Fruit fly (Drosophila melanogaster) whole organism, embryonic: ENCODE measurements around the gene CG9673.

Experiments used
- Adf1 ChIP-seq: fragments of 200-800 bp; sonication (Bioruptor generic); IDR thresholded peaks from 2 replicates; pipeline ENCODE4 v1.3.6; 2022; ENCODE audit warnings: missing biosample characterization, missing genetic modification characterization
- Bgb ChIP-seq: fragments of 200-800 bp; sonication (Bioruptor generic); IDR thresholded peaks from 2 replicates; pipeline ENCODE4 v1.3.6; 2022; ENCODE audit warnings: missing biosample characterization, missing genetic modification characterization; ENCODE audit not compliant: partially characterized antibody
- CG10267 ChIP-seq: fragments of 200-800 bp; sonication (Bioruptor generic); optimal IDR thresholded peaks from 2 replicates; lab custom pipeline; 2018; ENCODE audit warnings: missing biosample characterization, mild to moderate bottlenecking, missing genetic modification characterization, moderate library complexity
- CG10366 ChIP-seq: fragments of 200-800 bp; sonication (Bioruptor generic); IDR thresholded peaks from 2 replicates; pipeline ENCODE4 v1.3.6; 2022; ENCODE audit warnings: missing biosample characterization, missing genetic modification characterization
- CG10979 ChIP-seq: fragments of 200-800 bp; sonication (Bioruptor generic); optimal IDR thresholded peaks from 2 replicates; lab custom pipeline; 2018; ENCODE audit warnings: missing biosample characterization, mild to moderate bottlenecking, missing genetic modification characterization, moderate library complexity
- CG1233 ChIP-seq: fragments of 200-800 bp; sonication (Bioruptor generic); optimal IDR thresholded peaks from 4 replicates; lab custom pipeline; 2018; ENCODE audit warnings: missing biosample characterization, mild to moderate bottlenecking, missing genetic modification characterization
- CG13775 ChIP-seq: fragments of 200-800 bp; sonication (Bioruptor generic); optimal IDR thresholded peaks from 3 replicates; lab custom pipeline; 2017; ENCODE audit warnings: missing biosample characterization, mild to moderate bottlenecking, missing genetic modification characterization
- CG15073 ChIP-seq: fragments of 200-800 bp; sonication (Bioruptor generic); optimal IDR thresholded peaks from 2 replicates; lab custom pipeline; 2016; ENCODE audit warnings: missing biosample characterization, missing genetic modification characterization
- CG1529 ChIP-seq: fragments of 200-800 bp; sonication (Bioruptor generic); optimal IDR thresholded peaks from 3 replicates; lab custom pipeline; 2018; ENCODE audit warnings: missing biosample characterization, missing genetic modification characterization
- CG2889 ChIP-seq: fragments of 200-800 bp; sonication (Bioruptor generic); IDR thresholded peaks from 3 replicates; pipeline ENCODE4 v1.3.6; 2022; ENCODE audit warnings: missing biosample characterization, missing genetic modification characterization
- CG30403 ChIP-seq: fragments of 200-800 bp; sonication (Bioruptor generic); optimal IDR thresholded peaks from 3 replicates; lab custom pipeline; 2016; ENCODE audit warnings: missing biosample characterization, missing genetic modification characterization
- CG30431 ChIP-seq: fragments of 200-800 bp; sonication (Bioruptor generic); optimal IDR thresholded peaks from 2 replicates; lab custom pipeline; 2017; ENCODE audit warnings: missing biosample characterization, missing genetic modification characterization
- CG3281 ChIP-seq: fragments of 200-800 bp; sonication (Bioruptor generic); optimal IDR thresholded peaks from 3 replicates; lab custom pipeline; 2017; ENCODE audit warnings: missing biosample characterization, mild to moderate bottlenecking, missing genetic modification characterization
- CG3407 ChIP-seq: fragments of 200-800 bp; sonication (Bioruptor generic); optimal IDR thresholded peaks from 2 replicates; lab custom pipeline; 2018; ENCODE audit warnings: missing biosample characterization, mild to moderate bottlenecking, missing genetic modification characterization
- CG34376 ChIP-seq: fragments of 200-800 bp; sonication (Bioruptor generic); optimal IDR thresholded peaks from 2 replicates; lab custom pipeline; 2018; ENCODE audit warnings: missing biosample characterization, mild to moderate bottlenecking, missing genetic modification characterization
- CG4282 ChIP-seq: fragments of 200-800 bp; sonication (Bioruptor generic); optimal IDR thresholded peaks from 2 replicates; lab custom pipeline; 2016; ENCODE audit warnings: missing biosample characterization, missing genetic modification characterization
- CG43689 ChIP-seq: fragments of 200-800 bp; sonication (Bioruptor generic); IDR thresholded peaks from 2 replicates; pipeline ENCODE4 v1.3.6; 2022; ENCODE audit warnings: missing biosample characterization, missing genetic modification characterization
- CG4404 ChIP-seq: fragments of 200-800 bp; sonication (Bioruptor generic); IDR thresholded peaks from 2 replicates; pipeline ENCODE4 v1.3.6; 2022; ENCODE audit warnings: missing biosample characterization, missing genetic modification characterization
- CG6791 ChIP-seq: fragments of 200-800 bp; sonication (Bioruptor generic); IDR thresholded peaks from 3 replicates; pipeline ENCODE4 v1.3.6; 2022; ENCODE audit warnings: missing biosample characterization, missing genetic modification characterization; ENCODE audit not compliant: partially characterized antibody
- CG6854 ChIP-seq: fragments of 200-800 bp; sonication (Bioruptor generic); optimal IDR thresholded peaks from 3 replicates; lab custom pipeline; 2017; ENCODE audit warnings: missing biosample characterization, mild to moderate bottlenecking, missing genetic modification characterization
- CG8924 ChIP-seq: fragments of 200-800 bp; optimal IDR thresholded peaks from 3 replicates; lab custom pipeline; 2019; ENCODE audit warnings: missing biosample characterization, mild to moderate bottlenecking, missing genetic modification characterization, moderate library complexity
- CG9215 ChIP-seq: fragments of 200-800 bp; sonication (Bioruptor generic); IDR thresholded peaks from 2 replicates; pipeline ENCODE4 v1.3.6; 2022; ENCODE audit warnings: missing biosample characterization, missing genetic modification characterization
- CG9437 ChIP-seq: fragments of 200-800 bp; sonication (Bioruptor generic); optimal IDR thresholded peaks from 2 replicates; lab custom pipeline; 2018; ENCODE audit warnings: missing biosample characterization, mild to moderate bottlenecking, missing genetic modification characterization
- CoRest ChIP-seq: fragments of 200-800 bp; sonication (Bioruptor generic); optimal IDR thresholded peaks from 3 replicates; lab custom pipeline; 2018; ENCODE audit warnings: missing biosample characterization, mild to moderate bottlenecking, missing genetic modification characterization, moderate library complexity
- D19A ChIP-seq: fragments of 200-800 bp; optimal IDR thresholded peaks from 3 replicates; lab custom pipeline; 2019; ENCODE audit warnings: missing biosample characterization, mild to moderate bottlenecking, missing genetic modification characterization, moderate library complexity
- Dek ChIP-seq: fragments of 200-800 bp; sonication (Bioruptor generic); optimal IDR thresholded peaks from 3 replicates; lab custom pipeline; 2019; ENCODE audit warnings: missing biosample characterization, mild to moderate bottlenecking, missing genetic modification characterization, moderate library complexity
- Dip3 ChIP-seq: fragments of 200-800 bp; sonication (Bioruptor generic); optimal IDR thresholded peaks from 3 replicates; lab custom pipeline; 2016; ENCODE audit warnings: missing biosample characterization, missing genetic modification characterization
- Doc2 ChIP-seq: fragments of 200-800 bp; sonication (Bioruptor generic); IDR thresholded peaks from 2 replicates; pipeline ENCODE4 v1.3.6; 2022; ENCODE audit warnings: missing biosample characterization, missing genetic modification characterization
- Doc3 ChIP-seq: fragments of 200-800 bp; sonication (Bioruptor generic); IDR thresholded peaks from 3 replicates; pipeline ENCODE4 v1.3.6; 2022; ENCODE audit warnings: missing biosample characterization, missing genetic modification characterization; ENCODE audit not compliant: partially characterized antibody
- Gsc ChIP-seq: fragments of 200-800 bp; sonication (Bioruptor generic); IDR thresholded peaks from 2 replicates; pipeline ENCODE4 v1.3.6; 2022; ENCODE audit warnings: missing biosample characterization, missing genetic modification characterization
- Gug ChIP-seq: fragments of 200-800 bp; sonication (Bioruptor generic); IDR thresholded peaks from 4 replicates; pipeline ENCODE4 v1.3.6; 2022; ENCODE audit warnings: missing biosample characterization, missing genetic modification characterization
- Hr3 ChIP-seq: fragments of 200-800 bp; sonication (Bioruptor generic); optimal IDR thresholded peaks from 3 replicates; lab custom pipeline; 2016; ENCODE audit warnings: missing biosample characterization, missing genetic modification characterization
- Jarid2 ChIP-seq: fragments of 200-800 bp; sonication (Bioruptor generic); optimal IDR thresholded peaks from 3 replicates; lab custom pipeline; 2017; ENCODE audit warnings: mild to moderate bottlenecking, missing biosample characterization, missing genetic modification reagents, missing genetic modification characterization
- Kr ChIP-seq: fragments of 200-800 bp; sonication (Bioruptor generic); optimal IDR thresholded peaks from 2 replicates; lab custom pipeline; 2017; ENCODE audit warnings: missing biosample characterization, mild to moderate bottlenecking, missing genetic modification characterization
- Nf-YB ChIP-seq: fragments of 200-800 bp; sonication (Bioruptor generic); optimal IDR thresholded peaks from 3 replicates; lab custom pipeline; 2019; ENCODE audit warnings: missing biosample characterization, mild to moderate bottlenecking, missing genetic modification characterization, moderate library complexity
- Usf ChIP-seq: fragments of 200-800 bp; sonication (Bioruptor generic); optimal IDR thresholded peaks from 2 replicates; lab custom pipeline; 2017; ENCODE audit warnings: missing genotype, missing biosample characterization, missing genetic modification characterization
- ac ChIP-seq: fragments of 200-800 bp; sonication (Bioruptor generic); optimal IDR thresholded peaks from 3 replicates; lab custom pipeline; 2017; ENCODE audit warnings: missing biosample characterization, mild to moderate bottlenecking, missing genetic modification characterization
- ara ChIP-seq: fragments of 200-800 bp; sonication (Bioruptor generic); IDR thresholded peaks from 2 replicates; pipeline ENCODE4 v1.3.6; 2022; ENCODE audit warnings: missing biosample characterization, missing genetic modification characterization
- ase ChIP-seq: fragments of 200-800 bp; sonication (Bioruptor generic); IDR thresholded peaks from 3 replicates; pipeline ENCODE4 v1.3.6; 2022; ENCODE audit warnings: missing biosample characterization, missing genetic modification characterization
- bcd ChIP-seq: fragments of 200-800 bp; sonication (Bioruptor generic); optimal IDR thresholded peaks from 2 replicates; lab custom pipeline; 2017; ENCODE audit warnings: missing biosample characterization, mild to moderate bottlenecking, missing genetic modification characterization
- bigmax ChIP-seq: fragments of 200-800 bp; sonication (Bioruptor generic); optimal IDR thresholded peaks from 2 replicates; lab custom pipeline; 2018; ENCODE audit warnings: missing biosample characterization, mild to moderate bottlenecking, missing genetic modification characterization
- croc ChIP-seq: fragments of 200-800 bp; sonication (Bioruptor generic); conservative IDR thresholded peaks from 3 replicates; pipeline ENCODE4 v1.3.6; 2022; ENCODE audit warnings: missing biosample characterization, missing genetic modification characterization
- disco-r ChIP-seq: fragments of 200-800 bp; sonication (Bioruptor generic); optimal IDR thresholded peaks from 2 replicates; lab custom pipeline; 2016; ENCODE audit warnings: missing biosample characterization, missing genetic modification characterization
- fd64A ChIP-seq: fragments of 200-800 bp; sonication (Bioruptor generic); optimal IDR thresholded peaks from 3 replicates; lab custom pipeline; 2018; ENCODE audit warnings: missing biosample characterization, mild to moderate bottlenecking, missing genetic modification characterization
- gcm ChIP-seq: fragments of 200-800 bp; sonication (Bioruptor generic); optimal IDR thresholded peaks from 2 replicates; lab custom pipeline; 2019; ENCODE audit warnings: missing biosample characterization, mild to moderate bottlenecking, missing genetic modification characterization, moderate library complexity
- insv ChIP-seq, 2 experiments: fragments of 200-800 bp; sonication (Bioruptor generic); optimal IDR thresholded peaks; 3 replicates each; lab custom pipeline; 2016 to 2018; ENCODE audit warnings: missing biosample characterization in 2 of 2, missing genetic modification characterization in 2 of 2
- kni ChIP-seq: fragments of 200-800 bp; sonication (Bioruptor generic); optimal IDR thresholded peaks from 3 replicates; lab custom pipeline; 2017; ENCODE audit warnings: mild to moderate bottlenecking, missing biosample characterization, missing genetic modification reagents, missing genetic modification characterization
- sens ChIP-seq: fragments of 200-800 bp; sonication (Bioruptor generic); peaks from one replicate; lab custom pipeline; 2016; ENCODE audit warnings: missing biosample characterization, missing genetic modification characterization
- stc ChIP-seq: fragments of 200-800 bp; sonication (Bioruptor generic); IDR thresholded peaks from 2 replicates; pipeline ENCODE4 v1.3.6; 2022; ENCODE audit warnings: missing biosample characterization, missing genetic modification characterization
- tup ChIP-seq: fragments of 200-800 bp; sonication (Bioruptor generic); optimal IDR thresholded peaks from 2 replicates; lab custom pipeline; 2016; ENCODE audit warnings: missing biosample characterization, mild to moderate bottlenecking, missing genetic modification characterization, moderate library complexity
- wek ChIP-seq: fragments of 200-800 bp; sonication (Bioruptor generic); optimal IDR thresholded peaks from 3 replicates; lab custom pipeline; 2018; ENCODE audit warnings: missing biosample characterization, mild to moderate bottlenecking, missing genetic modification characterization, moderate library complexity
- zfh2 ChIP-seq: fragments of 200-800 bp; sonication (Bioruptor generic); optimal IDR thresholded peaks from 2 replicates; lab custom pipeline; 2016; ENCODE audit warnings: missing biosample characterization, missing genetic modification characterization

Gene CG9673

dm6 chrX:16654931-16655409, 48.7 kb downstream of the CG9673 start, which contains the start of the genes Nemp and r (continued):
- TF ChIP-seq disco-r (GFP tag; lab: Kevin White, UChicago) (no peak), tup (no peak), stc (GFP tag; lab: Robert Waterston, UW) (no peak), Jarid2 (GFP tag; lab: Kevin White, UChicago) (no peak), CG3407 (GFP tag; lab: Kevin White, UChicago) (no peak), gcm (GFP tag; lab: Kevin White, UChicago) (no peak), CG34376 (GFP tag; lab: Kevin White, UChicago) (no peak), CG8924 (tag; lab: Kevin White, UChicago) (no peak), sens (GFP tag; lab: Kevin White, UChicago) (peak; percentile 54), CG30403 (GFP tag; lab: Kevin White, UChicago) (no peak), Dip3 (no peak), Nf-YB (no peak), CG4404 (GFP tag; lab: Robert Waterston, UW) (no peak), D19A (tag; lab: Kevin White, UChicago) (no peak), Doc2 (GFP tag; lab: Robert Waterston, UW) (no peak), insv (GFP tag; optimal IDR thresholded peaks at IDR 0.05; lab: Kevin White, UChicago) (no peak), Doc3 (GFP tag; lab: Robert Waterston, UW) (peak; percentile 64), wek (GFP tag; lab: Kevin White, UChicago) (no peak), kni (GFP tag; lab: Kevin White, UChicago) (no peak), Bgb (GFP tag; lab: Robert Waterston, UW) (peak; percentile 65), Dek (tag; lab: Kevin White, UChicago) (no peak), CG1233 (no peak), Usf (GFP tag; lab: Kevin White, UChicago) (no peak), Gug (no peak), Adf1 (GFP tag; lab: Robert Waterston, UW) (no peak), zfh2 (GFP tag; lab: Kevin White, UChicago) (no peak), ara (GFP tag; lab: Robert Waterston, UW) (no peak), CG43689 (no peak), CG3281 (GFP tag; lab: Kevin White, UChicago) (no peak), CG4282 (GFP tag; lab: Kevin White, UChicago) (no peak), Kr (GFP tag; lab: Kevin White, UChicago) (no peak), CG13775 (GFP tag; lab: Kevin White, UChicago) (no peak), croc (GFP tag; lab: Robert Waterston, UW) (no peak), Hr3 (GFP tag; lab: Kevin White, UChicago) (no peak), CG9437 (GFP tag; lab: Kevin White, UChicago) (peak; percentile 100), CG2889 (GFP tag; lab: Robert Waterston, UW) (no peak), CG10979 (tag; lab: Kevin White, UChicago) (no peak), Gsc (GFP tag; lab: Robert Waterston, UW) (no peak), CoRest (tag; lab: Kevin White, UChicago) (peak; percentile 38), CG9215 (GFP tag; lab: Robert Waterston, UW) (no peak), CG15073 (GFP tag; lab: Kevin White, UChicago) (no peak), CG6791 (GFP tag; lab: Robert Waterston, UW) (peak; percentile 43; the same call in 1 of the 3 replicates), ac (no peak), ase (GFP tag; lab: Robert Waterston, UW) (no peak), CG10267 (tag; lab: Kevin White, UChicago) (peak; percentile 57), CG30431 (GFP tag; lab: Kevin White, UChicago) (no peak), CG1529 (GFP tag; lab: Kevin White, UChicago) (no peak), CG6854 (GFP tag; lab: Kevin White, UChicago) (no peak), bcd (GFP tag; lab: Kevin White, UChicago) (no peak), fd64A (GFP tag; lab: Kevin White, UChicago) (no peak), bigmax (GFP tag; lab: Kevin White, UChicago) (no peak), CG10366 (no peak)
